Worm (Caenorhabditis elegans): ENCODE measurements around the gene F49F1.15.
"Not testable (repeated sequence)": the region's sequence is repeated elsewhere in the genome, so short reads cannot be mapped to it uniquely, and the experiment has no call there.

The F49F1.15 gene

DNA sequence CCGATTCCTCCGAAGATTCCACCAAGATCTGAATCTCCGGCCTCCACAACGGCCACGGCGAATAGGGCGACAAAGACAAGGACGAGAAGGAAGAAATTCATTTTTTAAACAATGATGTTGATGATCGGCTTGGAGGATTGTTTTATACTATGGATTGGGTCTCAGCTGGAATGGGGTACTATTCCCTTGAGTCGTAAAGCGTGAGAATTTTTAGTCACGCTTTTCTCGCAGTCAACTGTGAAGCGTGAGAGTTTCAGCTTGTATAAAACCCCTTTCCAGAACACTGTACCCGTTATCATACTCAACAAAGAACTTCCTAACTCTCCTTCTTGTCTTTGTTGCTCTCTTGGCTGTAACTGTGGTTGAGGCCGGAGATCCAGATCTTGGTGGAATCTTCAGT, at the start of gene F49F1.15:
F49F1.15 (minus strand) TSS at position 101 of the 400 bp plus-strand sequence.
- TF ChIP-seq tab-1 (GFP tag; IDR thresholded peaks at IDR 0.05) (no peak), klf-2 (GFP tag; conservative IDR thresholded peaks at IDR 0.05) (no peak), cog-1 (tag; optimal IDR thresholded peaks at IDR 0.05) (no peak), ztf-23 (GFP tag; IDR thresholded peaks at IDR 0.05) (no peak), med-1 (GFP tag; optimal IDR thresholded peaks at IDR 0.05; ENCODE audit: insufficient read depth) (no peak), ref-1 (GFP tag; conservative IDR thresholded peaks at IDR 0.05) (no peak), T22C8.4 (GFP tag; IDR thresholded peaks at IDR 0.05) (no peak), ztf-29 (GFP tag; IDR thresholded peaks at IDR 0.05) (no peak), flt-1 (GFP tag; IDR thresholded peaks at IDR 0.05) (no peak)

DNA sequence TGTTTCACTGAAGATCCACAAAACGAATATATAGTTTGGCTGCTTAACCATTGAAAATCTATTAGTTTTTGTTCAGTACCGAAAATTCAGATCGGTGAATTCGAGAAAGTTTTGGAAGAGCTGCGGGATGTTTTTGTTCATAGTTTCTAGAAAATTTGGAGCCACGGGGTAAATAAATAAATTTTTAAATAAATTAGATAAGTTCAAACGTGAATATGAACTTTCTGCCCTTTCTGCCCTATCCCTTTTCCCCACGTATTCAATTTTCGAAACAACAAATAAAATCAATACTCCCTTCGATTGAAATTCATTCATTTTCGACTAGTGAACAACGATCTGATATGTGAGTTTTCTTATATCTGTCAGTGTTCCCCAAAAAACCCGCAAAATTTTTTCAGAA, 47.7 kb upstream of the F49F1.15 start, which contains the start of gene scrm-5:
scrm-5 (plus strand) TSS at position 301 of the 400 bp plus-strand sequence.
- no peak for TF ChIP-seq klf-2 (GFP tag; conservative IDR thresholded peaks at IDR 0.05)
- no peak for TF ChIP-seq tab-1 (GFP tag; IDR thresholded peaks at IDR 0.05)
- TF ChIP-seq ref-1 (GFP tag; conservative IDR thresholded peaks at IDR 0.05), result no peak
- TF ChIP-seq med-1 (GFP tag; optimal IDR thresholded peaks at IDR 0.05; ENCODE audit: insufficient read depth), result no peak
- TF ChIP-seq flt-1 (GFP tag; IDR thresholded peaks at IDR 0.05), result no peak
- no peak for TF ChIP-seq T22C8.4 (GFP tag; IDR thresholded peaks at IDR 0.05)
- TF ChIP-seq ztf-23 (GFP tag; IDR thresholded peaks at IDR 0.05), result no peak
- no peak for TF ChIP-seq ztf-29 (GFP tag; IDR thresholded peaks at IDR 0.05)
- no peak for TF ChIP-seq cog-1 (tag; optimal IDR thresholded peaks at IDR 0.05)

DNA sequence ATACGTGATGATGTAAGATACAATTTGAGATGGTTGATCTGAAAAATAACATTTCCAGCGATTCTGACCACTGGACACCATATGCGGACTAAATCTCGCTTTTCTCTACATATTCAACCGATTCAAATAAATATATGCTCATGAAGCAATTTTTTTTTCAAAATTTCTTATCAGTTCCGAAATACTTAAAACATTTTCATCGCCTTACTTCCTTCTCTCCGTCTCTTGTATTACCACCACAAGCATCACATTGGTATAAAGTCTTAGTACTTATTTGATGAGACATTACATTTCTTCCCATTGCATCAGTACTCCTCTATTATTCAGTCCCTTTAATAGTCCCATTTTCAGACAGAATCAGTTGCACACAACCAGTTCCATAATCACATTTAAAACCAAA, 40.2 kb upstream of the F49F1.15 start, which contains the start of gene K08D10.14:
K08D10.14 (plus strand) TSS at position 301 of the 400 bp plus-strand sequence.
- TF ChIP-seq ref-1 (GFP tag; conservative IDR thresholded peaks at IDR 0.05), result no peak
- no peak for TF ChIP-seq cog-1 (tag; optimal IDR thresholded peaks at IDR 0.05)
- TF ChIP-seq ztf-23 (GFP tag; IDR thresholded peaks at IDR 0.05), result no peak
- TF ChIP-seq ztf-29 (GFP tag; IDR thresholded peaks at IDR 0.05), result no peak
- no peak for TF ChIP-seq flt-1 (GFP tag; IDR thresholded peaks at IDR 0.05)
- TF ChIP-seq tab-1 (GFP tag; IDR thresholded peaks at IDR 0.05), result no peak
- TF ChIP-seq med-1 (GFP tag; optimal IDR thresholded peaks at IDR 0.05; ENCODE audit: insufficient read depth), result no peak
- TF ChIP-seq T22C8.4 (GFP tag; IDR thresholded peaks at IDR 0.05), result no peak
- no peak for TF ChIP-seq klf-2 (GFP tag; conservative IDR thresholded peaks at IDR 0.05)

ce11 chrIV:4152143-4152542, 37.7 kb upstream of the F49F1.15 start, which contains the start of the genes K08D10.10 and R07C12.1:
Gene K08D10.10, plus strand, starts transcription at chrIV:4152235.
Gene R07C12.1, plus strand, starts transcription at chrIV:4152456.
- TF ChIP-seq med-1 (GFP tag; optimal IDR thresholded peaks at IDR 0.05; ENCODE audit: insufficient read depth) (no peak), ref-1 (GFP tag; conservative IDR thresholded peaks at IDR 0.05) (no peak), cog-1 (tag; optimal IDR thresholded peaks at IDR 0.05) (no peak), flt-1 (GFP tag; IDR thresholded peaks at IDR 0.05) (no peak), tab-1 (GFP tag; IDR thresholded peaks at IDR 0.05) (no peak), T22C8.4 (GFP tag; IDR thresholded peaks at IDR 0.05) (no peak), ztf-29 (GFP tag; IDR thresholded peaks at IDR 0.05) (no peak), ztf-23 (GFP tag; IDR thresholded peaks at IDR 0.05) (no peak), klf-2 (GFP tag; conservative IDR thresholded peaks at IDR 0.05) (no peak)

DNA sequence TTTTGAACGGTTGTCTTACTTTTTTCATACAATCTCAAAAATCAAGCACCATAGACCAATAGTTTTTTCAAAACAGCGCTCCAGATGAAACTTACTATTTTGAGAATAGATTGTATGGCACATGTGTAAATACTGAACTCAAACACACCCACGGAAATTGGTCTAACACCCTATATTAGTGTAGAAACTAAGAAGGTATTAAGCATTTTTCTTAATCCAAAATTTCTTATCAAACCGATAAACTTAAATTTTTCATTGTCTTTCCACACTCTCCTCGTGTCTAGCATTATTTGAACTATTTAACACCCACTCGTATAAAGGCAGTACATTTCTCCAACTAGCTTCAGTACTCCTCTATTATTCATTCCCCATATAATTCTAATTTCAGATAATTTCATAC, 35.7 kb upstream of the F49F1.15 start:
- TF ChIP-seq T22C8.4 (GFP tag; IDR thresholded peaks at IDR 0.05), result no peak
- no peak for TF ChIP-seq cog-1 (tag; optimal IDR thresholded peaks at IDR 0.05)
- TF ChIP-seq tab-1 (GFP tag; IDR thresholded peaks at IDR 0.05), result no peak

- TF ChIP-seq ztf-23 (GFP tag; IDR thresholded peaks at IDR 0.05), result no peak
- no peak for TF ChIP-seq ref-1 (GFP tag; conservative IDR thresholded peaks at IDR 0.05)
- no peak for TF ChIP-seq klf-2 (GFP tag; conservative IDR thresholded peaks at IDR 0.05)
- TF ChIP-seq med-1 (GFP tag; optimal IDR thresholded peaks at IDR 0.05; ENCODE audit: insufficient read depth), result no peak
- no peak for TF ChIP-seq flt-1 (GFP tag; IDR thresholded peaks at IDR 0.05)
- no peak for TF ChIP-seq tab-1 (GFP tag; IDR thresholded peaks at IDR 0.05)
- TF ChIP-seq cog-1 (tag; optimal IDR thresholded peaks at IDR 0.05), result no peak
- no peak for TF ChIP-seq T22C8.4 (GFP tag; IDR thresholded peaks at IDR 0.05)
- TF ChIP-seq ztf-29 (GFP tag; IDR thresholded peaks at IDR 0.05), result no peak
Measured at ce11 chrIV:4147891-4148290, 33.5 kb upstream of the F49F1.15 start.

ce11 chrIV:4144784-4145183, 30.4 kb upstream of the F49F1.15 start, which contains the start of gene R07C12.3:
Gene R07C12.3, plus strand, starts transcription at chrIV:4145084.
- no peak for TF ChIP-seq med-1 (GFP tag; optimal IDR thresholded peaks at IDR 0.05; ENCODE audit: insufficient read depth)
- no peak for TF ChIP-seq T22C8.4 (GFP tag; IDR thresholded peaks at IDR 0.05)
- no peak for TF ChIP-seq flt-1 (GFP tag; IDR thresholded peaks at IDR 0.05)
- no peak for TF ChIP-seq tab-1 (GFP tag; IDR thresholded peaks at IDR 0.05)
- TF ChIP-seq klf-2 (GFP tag; conservative IDR thresholded peaks at IDR 0.05), result no peak
- no peak for TF ChIP-seq ref-1 (GFP tag; conservative IDR thresholded peaks at IDR 0.05)
- no peak for TF ChIP-seq ztf-29 (GFP tag; IDR thresholded peaks at IDR 0.05)
- TF ChIP-seq cog-1 (tag; optimal IDR thresholded peaks at IDR 0.05), result no peak
- no peak for TF ChIP-seq ztf-23 (GFP tag; IDR thresholded peaks at IDR 0.05)

ce11 chrIV:4142986-4143385, 28.6 kb upstream of the F49F1.15 start, which contains the start of gene F49F1.12:
Gene F49F1.12, minus strand, starts transcription at chrIV:4143086.
- TF ChIP-seq ztf-23 (GFP tag; IDR thresholded peaks at IDR 0.05); ref-1 (GFP tag; conservative IDR thresholded peaks at IDR 0.05); klf-2 (GFP tag; conservative IDR thresholded peaks at IDR 0.05): not testable (repeated sequence)

DNA sequence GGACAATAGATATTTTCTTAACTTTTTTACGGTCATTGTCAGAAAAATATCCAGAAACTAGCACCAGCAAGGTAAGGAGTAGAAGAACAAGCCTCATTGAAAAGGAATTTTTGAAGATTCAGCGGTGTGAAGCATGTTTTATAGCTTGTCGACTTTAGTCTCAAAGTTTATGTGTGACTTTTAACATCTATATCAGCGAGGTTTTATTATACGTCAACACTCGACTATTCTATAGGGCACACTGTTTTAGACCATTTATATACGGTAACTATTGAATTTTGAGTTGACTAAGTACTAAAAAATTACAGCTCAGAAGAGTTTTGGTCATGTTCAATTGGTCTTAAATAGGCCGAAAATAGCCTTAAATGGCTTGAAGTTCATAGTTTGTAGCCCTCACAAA, 26.9 kb upstream of the F49F1.15 start, which contains the start of gene F49F1.11:
F49F1.11 (minus strand) TSS at position 101 of the 400 bp plus-strand sequence.
- no peak for TF ChIP-seq ztf-29 (GFP tag; IDR thresholded peaks at IDR 0.05)
- TF ChIP-seq tab-1 (GFP tag; IDR thresholded peaks at IDR 0.05), result no peak
- no peak for TF ChIP-seq ztf-23 (GFP tag; IDR thresholded peaks at IDR 0.05)
- no peak for TF ChIP-seq T22C8.4 (GFP tag; IDR thresholded peaks at IDR 0.05)
- no peak for TF ChIP-seq med-1 (GFP tag; optimal IDR thresholded peaks at IDR 0.05; ENCODE audit: insufficient read depth)
- no peak for TF ChIP-seq ref-1 (GFP tag; conservative IDR thresholded peaks at IDR 0.05)
- TF ChIP-seq klf-2 (GFP tag; conservative IDR thresholded peaks at IDR 0.05), result no peak
- no peak for TF ChIP-seq flt-1 (GFP tag; IDR thresholded peaks at IDR 0.05)
- no peak for TF ChIP-seq cog-1 (tag; optimal IDR thresholded peaks at IDR 0.05)

- TF ChIP-seq tab-1 (GFP tag; IDR thresholded peaks at IDR 0.05) (no peak), ref-1 (GFP tag; conservative IDR thresholded peaks at IDR 0.05) (no peak), flt-1 (GFP tag; IDR thresholded peaks at IDR 0.05) (no peak), med-1 (GFP tag; optimal IDR thresholded peaks at IDR 0.05; ENCODE audit: insufficient read depth) (no peak), cog-1 (tag; optimal IDR thresholded peaks at IDR 0.05) (no peak), ztf-23 (GFP tag; IDR thresholded peaks at IDR 0.05) (no peak), klf-2 (GFP tag; conservative IDR thresholded peaks at IDR 0.05) (no peak), T22C8.4 (GFP tag; IDR thresholded peaks at IDR 0.05) (no peak), ztf-29 (GFP tag; IDR thresholded peaks at IDR 0.05) (no peak)
Measured at ce11 chrIV:4140265-4140664, 25.8 kb upstream of the F49F1.15 start, which contains the start of gene F49F1.18. Gene F49F1.18, minus strand, starts transcription at chrIV:4140365.

All from whole organism, midembryonic.